Worm (Caenorhabditis elegans): ENCODE measurements around the gene lipl-5.
A peak's percentile ranks its signal among the peaks of the same experiment; 100 is the strongest.

Gene lipl-5

ce11 chrV:403028-403427, 17.5 kb downstream of the lipl-5 start, which contains the start of gene srh-62:
Gene srh-62 (minus strand): TSS chrV:403128.
- no peak for TF ChIP-seq C34F6.9 (tag; optimal IDR thresholded peaks at IDR 0.05)
- TF ChIP-seq elt-1 (tag; optimal IDR thresholded peaks at IDR 0.05) = no peak
- no peak for TF ChIP-seq ceh-16 (tag; optimal IDR thresholded peaks at IDR 0.05)
- no peak for TF ChIP-seq crh-2 (tag; optimal IDR thresholded peaks at IDR 0.05)
- no peak for TF ChIP-seq lin-39 (tag; optimal IDR thresholded peaks at IDR 0.05)
- no peak for TF ChIP-seq nhr-21 (tag; optimal IDR thresholded peaks at IDR 0.05)
- TF ChIP-seq unc-62 (GFP tag; optimal IDR thresholded peaks at IDR 0.05) = no peak
- no peak for TF ChIP-seq sma-9 (GFP tag; optimal IDR thresholded peaks at IDR 0.05)
- no peak for TF ChIP-seq sma-9 (tag; optimal IDR thresholded peaks at IDR 0.05)

- TF ChIP-seq mab-5 (tag; optimal IDR thresholded peaks at IDR 0.05) = no peak
- no peak for TF ChIP-seq ceh-82 (tag; optimal IDR thresholded peaks at IDR 0.05)
- no peak for TF ChIP-seq lin-13 (GFP tag; optimal IDR thresholded peaks at IDR 0.05)
- TF ChIP-seq sma-9 (GFP tag; optimal IDR thresholded peaks at IDR 0.05) = peak; percentile 35
- TF ChIP-seq sma-9 (tag; optimal IDR thresholded peaks at IDR 0.05) = no peak
- TF ChIP-seq zag-1 (tag; optimal IDR thresholded peaks at IDR 0.05) = no peak
Observed at ce11 chrV:404210-404669, 18.7 kb downstream of the lipl-5 start, which contains the start of gene nhr-252. Gene nhr-252 (plus strand): TSS chrV:404619.

- TF ChIP-seq nhr-12 (tag; optimal IDR thresholded peaks at IDR 0.05) (no peak), crh-2 (tag; optimal IDR thresholded peaks at IDR 0.05) (no peak), nhr-10 (tag; optimal IDR thresholded peaks at IDR 0.05) (no peak), zag-1 (tag; optimal IDR thresholded peaks at IDR 0.05) (no peak), nhr-237 (tag; optimal IDR thresholded peaks at IDR 0.05) (no peak), nhr-11 (tag; optimal IDR thresholded peaks at IDR 0.05) (no peak)
Observed at ce11 chrV:412820-413219, 27.3 kb downstream of the lipl-5 start.

- TF ChIP-seq nhr-6 (tag; optimal IDR thresholded peaks at IDR 0.05) (no peak), fos-1 (tag; optimal IDR thresholded peaks at IDR 0.05) (peak; percentile 69), elt-1 (tag; optimal IDR thresholded peaks at IDR 0.05) (no peak), lin-11 (tag; optimal IDR thresholded peaks at IDR 0.05) (no peak), sma-9 (GFP tag; optimal IDR thresholded peaks at IDR 0.05) (peak; percentile 46), sma-9 (tag; optimal IDR thresholded peaks at IDR 0.05) (no peak), ceh-16 (tag; optimal IDR thresholded peaks at IDR 0.05) (no peak), snpc-4 (tag; optimal IDR thresholded peaks at IDR 0.05) (no peak), skn-1 (tag; optimal IDR thresholded peaks at IDR 0.05) (no peak), unc-62 (GFP tag; optimal IDR thresholded peaks at IDR 0.05) (no peak)
Observed at ce11 chrV:414630-415029, 29.1 kb downstream of the lipl-5 start, which contains the start of gene dod-19. Gene dod-19 (minus strand): TSS chrV:414759.

ce11 chrV:415072-415471, 29.5 kb downstream of the lipl-5 start:
- TF ChIP-seq fos-1 (tag; optimal IDR thresholded peaks at IDR 0.05) (peak; percentile 79), mab-5 (tag; optimal IDR thresholded peaks at IDR 0.05) (no peak)

- TF ChIP-seq sma-9 (GFP tag; optimal IDR thresholded peaks at IDR 0.05) = peak; percentile 31
- TF ChIP-seq sma-9 (tag; optimal IDR thresholded peaks at IDR 0.05) = no peak
- TF ChIP-seq blmp-1 (tag; optimal IDR thresholded peaks at IDR 0.05; ENCODE audit: insufficient read depth) = no peak
- peak; percentile 54 for TF ChIP-seq fos-1 (tag; optimal IDR thresholded peaks at IDR 0.05)
- no peak for TF ChIP-seq ztf-1 (GFP tag; conservative IDR thresholded peaks at IDR 0.05)
Observed at ce11 chrV:417656-418353, 32.3 kb downstream of the lipl-5 start, which contains the start of gene irg-8. Gene irg-8 (minus strand): TSS chrV:417706.

ce11 chrV:418432-418831, 32.9 kb downstream of the lipl-5 start, which contains the start of gene Y39D8A.1:
Gene Y39D8A.1 (plus strand): TSS chrV:418732.
- no peak for TF ChIP-seq dmd-4 (tag; optimal IDR thresholded peaks at IDR 0.05)
- TF ChIP-seq F13H6.1 (tag; optimal IDR thresholded peaks at IDR 0.05) = no peak
- TF ChIP-seq Y55F3AM.14 (GFP tag; optimal IDR thresholded peaks at IDR 0.05) = no peak
- no peak for TF ChIP-seq ztf-11 (tag; optimal IDR thresholded peaks at IDR 0.05)

All from whole organism, L2 larva.